Fruit fly (Drosophila melanogaster): ENCODE results near the gene NANS.

DNA sequence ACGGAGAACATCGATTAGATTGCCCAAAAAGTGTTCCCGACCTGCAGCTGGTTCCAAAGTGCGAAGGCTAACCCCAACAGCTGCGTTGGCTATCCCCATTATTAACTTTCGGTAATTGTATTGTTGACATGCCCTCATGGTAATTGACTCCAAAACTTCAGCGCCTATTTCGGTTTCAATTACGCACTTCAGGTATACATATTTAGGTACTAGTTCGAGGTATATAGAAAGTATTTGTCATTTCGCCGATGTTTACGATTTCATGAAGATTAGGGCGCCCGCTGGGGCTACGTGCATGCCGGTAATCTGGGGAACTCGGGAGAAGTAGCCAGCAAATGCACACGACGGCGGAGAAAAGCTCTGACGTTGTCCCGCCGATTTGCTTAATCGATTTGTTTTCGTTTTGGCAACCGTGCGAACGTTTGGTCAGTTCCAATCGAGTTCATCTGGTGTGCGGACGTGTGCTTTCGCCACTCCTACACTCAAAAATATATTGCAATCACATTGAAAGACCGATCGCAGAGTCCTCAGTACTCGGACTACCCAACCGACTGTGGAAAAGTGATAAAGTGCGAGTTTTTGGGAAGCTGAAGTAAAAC, 14.7 kb downstream of the NANS start:
- TF ChIP-seq OdsH (GFP tag; optimal IDR thresholded peaks at IDR 0.05) (no peak), CG3919 (GFP tag; optimal IDR thresholded peaks at IDR 0.05) (no peak)
